Worm (Caenorhabditis elegans): Measurements from ENCODE around the gene lys-4.

Gene lys-4

ce11 chrIV:11604909-11605308, 18.1 kb downstream of the lys-4 start, which contains the start of the genes ragc-1 and Y24F12A.1 (continued):
- no peak for TF ChIP-seq ceh-88 (GFP tag; IDR thresholded peaks at IDR 0.05)
- no peak for TF ChIP-seq irx-1 (tag; optimal IDR thresholded peaks at IDR 0.05)
- TF ChIP-seq aly-2 (tag; optimal IDR thresholded peaks at IDR 0.05) = no peak
- peak; percentile 53 for TF ChIP-seq C16A3.4 (tag; optimal IDR thresholded peaks at IDR 0.05)
- TF ChIP-seq nhr-84 (tag; optimal IDR thresholded peaks at IDR 0.05) = no peak
- TF ChIP-seq rnt-1 (tag; optimal IDR thresholded peaks at IDR 0.05) = peak; percentile 48
- TF ChIP-seq sox-4 (tag; optimal IDR thresholded peaks at IDR 0.05) = no peak
- peak; percentile 42 for TF ChIP-seq xbp-1 (tag; optimal IDR thresholded peaks at IDR 0.05)
- peak; percentile 55 for TF ChIP-seq lin-14 (GFP tag; optimal IDR thresholded peaks at IDR 0.05)
- TF ChIP-seq nhr-237 (tag; optimal IDR thresholded peaks at IDR 0.05) = no peak
- TF ChIP-seq dpl-1 (GFP tag; optimal IDR thresholded peaks at IDR 0.05) = peak; percentile 28 to 64 (median 44)
- TF ChIP-seq egl-27 (tag; optimal IDR thresholded peaks at IDR 0.05) = no peak
- TF ChIP-seq efl-1 (optimal IDR thresholded peaks at IDR 0.05) = peak; percentile 28 to 48
- TF ChIP-seq efl-1 (GFP tag; optimal IDR thresholded peaks at IDR 0.05 in 1 of 2) = peak; percentile 53 to 92
- peak; percentile 24 for TF ChIP-seq tbx-2 (tag; optimal IDR thresholded peaks at IDR 0.05)
- TF ChIP-seq nhr-19 (GFP tag; conservative IDR thresholded peaks at IDR 0.05) = peak; percentile 30
- TF ChIP-seq ceh-90 (tag; optimal IDR thresholded peaks at IDR 0.05) = no peak
- peak; percentile 29 to 61 for TF ChIP-seq lin-35 (GFP tag; optimal IDR thresholded peaks at IDR 0.05)
- TF ChIP-seq hlh-4 (tag; optimal IDR thresholded peaks at IDR 0.05) = no peak

- TF ChIP-seq unc-130 (tag; optimal IDR thresholded peaks at IDR 0.05) (no peak), lsy-2 (tag; optimal IDR thresholded peaks at IDR 0.05) (peak in 1 of 2 experiments; percentile 22), ama-1 (optimal IDR thresholded peaks at IDR 0.05) (peak; percentile 13), nhr-85 (tag) (peak; percentile 1)
These were observed 19.6 kb downstream of the lys-4 start for ce11 chrIV:11603265-11603840.

ce11 chrIV:11602498-11603068, 20.4 kb downstream of the lys-4 start, which contains the start of gene rps-11:
TSS of gene rps-11 (plus strand) at chrIV:11602641.
- TF ChIP-seq efl-1 (optimal IDR thresholded peaks at IDR 0.05) (no peak), efl-1 (GFP tag; optimal IDR thresholded peaks at IDR 0.05 in 1 of 2) (peak in 1 of 2 experiments; percentile 91), Y116A8C.19 (tag; optimal IDR thresholded peaks at IDR 0.05; ENCODE audit: borderline replicate concordance) (no peak)

- TF ChIP-seq nhr-20 (tag; optimal IDR thresholded peaks at IDR 0.05) (peak; percentile 73), nhr-28 (tag; optimal IDR thresholded peaks at IDR 0.05) (no peak), dsc-1 (tag; optimal IDR thresholded peaks at IDR 0.05) (peak; percentile 46), ama-1 (optimal IDR thresholded peaks at IDR 0.05) (peak; percentile 27), dpl-1 (GFP tag; optimal IDR thresholded peaks at IDR 0.05) (peak; percentile 57 to 72 (median 66)), lin-39 (tag; optimal IDR thresholded peaks at IDR 0.05) (peak; percentile 34), elt-3 (tag; optimal IDR thresholded peaks at IDR 0.05) (peak in 1 of 6 experiments; percentile 52), vab-15 (tag; optimal IDR thresholded peaks at IDR 0.05) (no peak), nhr-19 (GFP tag; conservative IDR thresholded peaks at IDR 0.05) (peak; percentile 72), snu-23 (GFP tag; optimal IDR thresholded peaks at IDR 0.05) (peak; percentile 82), egl-13 (tag; optimal IDR thresholded peaks at IDR 0.05) (peak; percentile 11), snpc-4 (tag; optimal IDR thresholded peaks at IDR 0.05) (peak; percentile 52), hpl-2 (GFP tag; optimal IDR thresholded peaks at IDR 0.05) (peak; percentile 28), C04F5.9 (tag; optimal IDR thresholded peaks at IDR 0.05) (peak; percentile 72), lin-14 (GFP tag; optimal IDR thresholded peaks at IDR 0.05) (peak; percentile 72), irx-1 (tag; optimal IDR thresholded peaks at IDR 0.05) (peak; percentile 57), nhr-47 (tag; optimal IDR thresholded peaks at IDR 0.05) (peak; percentile 81), rnt-1 (tag; optimal IDR thresholded peaks at IDR 0.05) (peak; percentile 80), tlp-1 (tag; optimal IDR thresholded peaks at IDR 0.05) (no peak), sptf-1 (tag; optimal IDR thresholded peaks at IDR 0.05) (no peak), fos-1 (tag; optimal IDR thresholded peaks at IDR 0.05) (peak; percentile 23), pax-3 (tag; optimal IDR thresholded peaks at IDR 0.05) (no peak), nhr-71 (tag; optimal IDR thresholded peaks at IDR 0.05) (peak; percentile 82), unc-30 (tag; optimal IDR thresholded peaks at IDR 0.05) (no peak), elt-2 (tag; optimal IDR thresholded peaks at IDR 0.05) (no peak), pag-3 (tag; optimal IDR thresholded peaks at IDR 0.05; ENCODE audit: borderline replicate concordance, insufficient read depth) (no peak), skn-1 (tag; optimal IDR thresholded peaks at IDR 0.05) (peak; percentile 77), nhr-237 (tag; optimal IDR thresholded peaks at IDR 0.05) (peak; percentile 12)
These were observed 21.1 kb downstream of the lys-4 start for ce11 chrIV:11601721-11602405.

Data from whole organism, L1 larva.